Worm (Caenorhabditis elegans) whole organism, L4/young adult: ENCODE results near the gene fbxb-9.

Experiments used
- W03F9.2 ChIP-seq: fragments of 150-350 bp; optimal IDR thresholded peaks from 2 replicates; lab custom pipeline; 2014; ENCODE audit warnings: missing biosample characterization, missing genetic modification characterization
- him-1 ChIP-seq: sonication (generic microtip); optimal IDR thresholded peaks from 2 replicates; lab custom pipeline; 2016; ENCODE audit warnings: missing genotype, missing genetic modification reagents, missing genetic modification characterization, missing compliant biosample characterization

DNA sequence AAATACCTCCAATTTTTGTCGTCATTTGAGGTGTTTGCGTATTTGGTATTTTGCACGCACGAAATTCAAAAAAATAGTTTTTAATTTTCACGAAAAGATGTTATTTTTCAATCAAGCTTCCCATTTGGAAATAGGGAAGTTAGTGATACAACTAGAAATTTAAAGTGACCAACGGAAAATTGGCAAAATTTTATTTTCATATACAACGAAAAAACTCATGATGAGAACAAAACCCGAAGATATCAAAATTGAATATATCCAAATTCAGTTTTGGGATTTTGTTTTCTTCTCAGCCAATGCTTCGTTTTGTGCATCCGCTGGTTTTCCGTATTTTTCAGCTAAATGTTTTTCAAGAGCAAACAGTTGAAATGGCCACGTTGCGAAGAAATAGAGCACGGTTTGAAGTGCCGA lies 16.4 kb downstream of the fbxb-9 start:
- TF ChIP-seq W03F9.2 (tag; lab: Kevin White, UChicago) (no peak), him-1 (tag; lab: Kevin White, UChicago) (no peak)
